Fruit fly (Drosophila melanogaster): ENCODE results near the gene CG14710.

Gene CG14710

DNA sequence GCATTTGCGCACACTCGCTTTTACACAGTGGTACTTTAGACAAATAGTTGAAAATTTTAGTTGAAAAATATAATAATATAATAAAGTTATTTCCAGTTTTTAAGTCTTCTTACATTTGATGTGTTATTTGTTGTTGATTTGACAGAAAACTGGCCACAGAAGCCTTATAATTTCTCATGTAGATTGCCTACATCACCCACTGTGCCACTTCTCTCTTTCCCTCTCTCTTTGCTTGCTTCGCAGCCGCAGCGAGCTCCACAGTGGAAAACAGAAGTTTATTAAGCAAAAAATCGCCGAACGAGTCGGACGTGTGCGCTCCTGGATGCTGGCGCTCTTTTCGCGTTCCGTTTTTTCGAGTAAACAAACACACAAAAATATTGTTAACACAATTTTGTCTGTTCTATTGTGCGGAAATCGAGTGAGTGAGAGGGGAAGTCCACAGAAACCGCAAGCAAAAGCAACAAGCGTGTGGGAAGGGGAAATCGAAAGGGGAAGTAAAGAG is 36.0 kb downstream of the CG14710 start, which contains the start of gene CG42327 (continued):
- peak; percentile 91 for TF ChIP-seq nau (GFP tag; optimal IDR thresholded peaks at IDR 0.05)
- TF ChIP-seq H2.0 (GFP tag; IDR thresholded peaks at IDR 0.05): peak; percentile 93
- TF ChIP-seq en (GFP tag; optimal IDR thresholded peaks at IDR 0.05): peak; percentile 66
- TF ChIP-seq pros (GFP tag; optimal IDR thresholded peaks at IDR 0.05): no peak
- TF ChIP-seq CG8281 (tag; optimal IDR thresholded peaks at IDR 0.05): peak; percentile 75
- peak; percentile 94 for TF ChIP-seq CG6813 (GFP tag; optimal IDR thresholded peaks at IDR 0.05)
- TF ChIP-seq CG7556 (GFP tag; optimal IDR thresholded peaks at IDR 0.05): peak; percentile 95
- peak; percentile 54 for TF ChIP-seq CG31365 (tag; optimal IDR thresholded peaks at IDR 0.05)
- TF ChIP-seq CG7963 (GFP tag; IDR thresholded peaks at IDR 0.05; ENCODE audit: partially characterized antibody): no peak
- peak; percentile 94 for TF ChIP-seq CG11504 (tag; optimal IDR thresholded peaks at IDR 0.05)
- peak; percentile 90 for TF ChIP-seq Rfx (GFP tag; IDR thresholded peaks at IDR 0.05)
- TF ChIP-seq dpn (GFP tag; optimal IDR thresholded peaks at IDR 0.05): peak; percentile 73 to 94
- TF ChIP-seq CG6765 (GFP tag; optimal IDR thresholded peaks at IDR 0.05): peak; percentile 85
- peak; percentile 79 for TF ChIP-seq CG12071 (GFP tag; optimal IDR thresholded peaks at IDR 0.05)
- peak; percentile 78 for TF ChIP-seq CG17612 (GFP tag; IDR thresholded peaks at IDR 0.05)
- TF ChIP-seq CG42726 (GFP tag; IDR thresholded peaks at IDR 0.05; ENCODE audit: partially characterized antibody): no peak; the same call in 1 of the 2 replicates
- TF ChIP-seq CG30431 (GFP tag; optimal IDR thresholded peaks at IDR 0.05): peak; percentile 95
- TF ChIP-seq CG2875 (GFP tag; optimal IDR thresholded peaks at IDR 0.05): peak; percentile 98
- peak; percentile 96 for TF ChIP-seq tgo (GFP tag; IDR thresholded peaks at IDR 0.05)
- peak; percentile 8 for TF ChIP-seq schlank (tag; optimal IDR thresholded peaks at IDR 0.05)
- TF ChIP-seq jumu (GFP tag; optimal IDR thresholded peaks at IDR 0.05): peak; percentile 84
- peak; percentile 33 for TF ChIP-seq exex (tag; optimal IDR thresholded peaks at IDR 0.05)
- peak; percentile 42 for TF ChIP-seq CG12236 (GFP tag; optimal IDR thresholded peaks at IDR 0.05)
- peak; percentile 79 for TF ChIP-seq CG9609 (GFP tag; optimal IDR thresholded peaks at IDR 0.05)
- TF ChIP-seq dimm (GFP tag; IDR thresholded peaks at IDR 0.05): peak; percentile 77
- peak; percentile 45 for TF ChIP-seq Ets97D (GFP tag; optimal IDR thresholded peaks at IDR 0.05)
- peak; percentile 97 for TF ChIP-seq gsb-n (tag; optimal IDR thresholded peaks at IDR 0.05)
- TF ChIP-seq D19B (GFP tag; optimal IDR thresholded peaks at IDR 0.05): peak; percentile 68
- peak; percentile 93 for TF ChIP-seq Chrac-16 (GFP tag; optimal IDR thresholded peaks at IDR 0.05)
- peak; percentile 81 for TF ChIP-seq HmgZ (tag; optimal IDR thresholded peaks at IDR 0.05)
- TF ChIP-seq CkIIα-i1 (GFP tag; IDR thresholded peaks at IDR 0.05): peak; percentile 26; the same call in 1 of the 2 replicates
- peak; percentile 93 for TF ChIP-seq wor (GFP tag; IDR thresholded peaks at IDR 0.05)
- TF ChIP-seq Drgx (GFP tag; IDR thresholded peaks at IDR 0.05): peak; percentile 98
- peak; percentile 85 for TF ChIP-seq CG12942 (GFP tag; optimal IDR thresholded peaks at IDR 0.05)
- peak; percentile 93 for TF ChIP-seq ttk (GFP tag; IDR thresholded peaks at IDR 0.05)
- TF ChIP-seq Optix (GFP tag; IDR thresholded peaks at IDR 0.05): peak; percentile 96
- peak; percentile 54; the same call in 1 of the 2 replicates for TF ChIP-seq tna (GFP tag; IDR thresholded peaks at IDR 0.05; ENCODE audit: partially characterized antibody)
- peak; percentile 94 for TF ChIP-seq sim (GFP tag; IDR thresholded peaks at IDR 0.05)
- peak; percentile 86 for TF ChIP-seq Dbx (GFP tag; IDR thresholded peaks at IDR 0.05)
- TF ChIP-seq CG31224 (GFP tag; IDR thresholded peaks at IDR 0.05): peak; percentile 83
- TF ChIP-seq CG11247 (GFP tag; IDR thresholded peaks at IDR 0.05): peak; percentile 91
- peak; percentile 92 for TF ChIP-seq CG13775 (GFP tag; optimal IDR thresholded peaks at IDR 0.05)
- TF ChIP-seq CG30403 (GFP tag; optimal IDR thresholded peaks at IDR 0.05): peak; percentile 94
- no peak for TF ChIP-seq Doc3 (GFP tag; IDR thresholded peaks at IDR 0.05; ENCODE audit: partially characterized antibody)
- TF ChIP-seq oc (tag; optimal IDR thresholded peaks at IDR 0.05): peak; percentile 98
- TF ChIP-seq dan (GFP tag; IDR thresholded peaks at IDR 0.05): peak; percentile 73
- TF ChIP-seq CG3163 (GFP tag; optimal IDR thresholded peaks at IDR 0.05): peak; percentile 89
- TF ChIP-seq shn (GFP tag; optimal IDR thresholded peaks at IDR 0.05): peak; percentile 79
- peak; percentile 92 for TF ChIP-seq Hmr (GFP tag; optimal IDR thresholded peaks at IDR 0.05)
- TF ChIP-seq Usf (GFP tag; optimal IDR thresholded peaks at IDR 0.05): peak; percentile 61
